Worm (Caenorhabditis elegans): ENCODE data around the gene F58H1.3.

The F58H1.3 gene

DNA sequence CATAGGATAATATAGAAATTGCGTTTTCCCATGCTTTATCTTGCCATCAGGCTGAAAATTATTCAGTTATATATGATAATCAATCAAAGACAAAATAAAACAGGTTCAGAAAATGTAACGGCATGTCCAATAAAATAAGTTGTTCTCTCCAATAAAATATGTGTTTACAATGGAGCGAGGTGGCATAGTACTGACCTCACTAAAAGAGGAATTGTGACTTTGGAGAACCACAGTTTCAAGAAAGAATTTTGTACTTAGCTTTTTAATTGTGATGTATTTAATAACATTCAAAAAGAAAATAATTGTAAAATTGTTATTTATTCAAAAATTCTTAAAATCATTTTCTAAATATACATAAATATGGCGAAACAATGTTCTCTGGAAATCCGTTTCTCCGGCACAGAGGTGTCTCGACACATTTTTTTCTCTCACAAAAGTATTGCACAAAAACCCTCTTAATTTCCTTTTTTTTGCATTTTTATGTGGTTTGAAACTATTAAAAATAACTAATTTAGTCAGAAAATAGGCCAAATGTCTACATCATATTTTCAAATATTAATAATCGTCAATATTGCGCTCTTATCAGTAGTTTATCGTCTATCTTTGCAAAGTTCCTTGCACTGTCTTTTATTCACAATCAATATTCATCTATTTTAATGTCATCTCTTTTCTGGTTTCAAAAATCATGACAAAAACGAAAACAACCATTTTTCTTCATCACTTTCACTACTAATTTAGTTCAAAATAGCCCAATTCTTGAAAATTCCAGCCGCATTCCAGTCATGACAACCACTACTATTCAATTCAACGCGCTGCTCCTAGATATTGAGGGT lies at the start of gene F58H1.3, which contains the start of gene aman-2:
Gene F58H1.3 (plus strand): TSS at position 783 of the 833 bp plus-strand sequence.
Gene aman-2 (minus strand): TSS at position 51 of the 833 bp plus-strand sequence.
- TF ChIP-seq unc-55 (GFP tag; optimal IDR thresholded peaks at IDR 0.05) (peak; percentile 66), ceh-82 (tag; optimal IDR thresholded peaks at IDR 0.05) (no peak), skn-1 (tag; optimal IDR thresholded peaks at IDR 0.05) (no peak), ZK546.5 (tag; optimal IDR thresholded peaks at IDR 0.05) (no peak), lin-11 (tag; optimal IDR thresholded peaks at IDR 0.05) (no peak), elt-1 (tag; optimal IDR thresholded peaks at IDR 0.05) (no peak), gmeb-1 (tag; optimal IDR thresholded peaks at IDR 0.05) (no peak), R02D3.7 (tag; optimal IDR thresholded peaks at IDR 0.05) (no peak), blmp-1 (tag; optimal IDR thresholded peaks at IDR 0.05; ENCODE audit: insufficient read depth) (no peak), unc-62 (GFP tag; optimal IDR thresholded peaks at IDR 0.05) (no peak), nhr-21 (tag; optimal IDR thresholded peaks at IDR 0.05) (no peak), lin-13 (GFP tag; optimal IDR thresholded peaks at IDR 0.05) (peak; percentile 36), ztf-4 (tag; optimal IDR thresholded peaks at IDR 0.05) (no peak), zag-1 (tag; optimal IDR thresholded peaks at IDR 0.05) (no peak), nhr-25 (tag; optimal IDR thresholded peaks at IDR 0.05) (no peak), nhr-77 (tag; optimal IDR thresholded peaks at IDR 0.05) (no peak), fos-1 (tag; optimal IDR thresholded peaks at IDR 0.05) (peak; percentile 6), aly-2 (tag; optimal IDR thresholded peaks at IDR 0.05) (no peak), nhr-11 (tag; optimal IDR thresholded peaks at IDR 0.05) (no peak), mbf-1 (tag; optimal IDR thresholded peaks at IDR 0.05) (no peak), peb-1 (tag; optimal IDR thresholded peaks at IDR 0.05) (no peak), nhr-12 (tag; optimal IDR thresholded peaks at IDR 0.05) (no peak), lsy-2 (tag; optimal IDR thresholded peaks at IDR 0.05) (peak in 1 of 2 experiments; percentile 70), nhr-6 (tag; optimal IDR thresholded peaks at IDR 0.05) (no peak), sma-9 (GFP tag; optimal IDR thresholded peaks at IDR 0.05) (no peak), sma-9 (tag; optimal IDR thresholded peaks at IDR 0.05) (no peak), nhr-10 (tag; optimal IDR thresholded peaks at IDR 0.05) (no peak), sma-3 (GFP tag; optimal IDR thresholded peaks at IDR 0.05) (peak; percentile 60), Y55F3AM.14 (GFP tag; optimal IDR thresholded peaks at IDR 0.05) (no peak), crh-2 (tag; optimal IDR thresholded peaks at IDR 0.05) (peak; percentile 26), nhr-237 (tag; optimal IDR thresholded peaks at IDR 0.05) (no peak), ztf-11 (tag; optimal IDR thresholded peaks at IDR 0.05) (no peak), C34F6.9 (tag; optimal IDR thresholded peaks at IDR 0.05) (peak; percentile 82), ceh-16 (tag; optimal IDR thresholded peaks at IDR 0.05) (no peak), mdl-1 (tag; optimal IDR thresholded peaks at IDR 0.05) (no peak), alr-1 (tag; optimal IDR thresholded peaks at IDR 0.05) (no peak), snpc-4 (tag; optimal IDR thresholded peaks at IDR 0.05) (peak; percentile 11), lin-39 (tag; optimal IDR thresholded peaks at IDR 0.05) (no peak), F13H6.1 (tag; optimal IDR thresholded peaks at IDR 0.05) (no peak), nhr-129 (tag; optimal IDR thresholded peaks at IDR 0.05) (peak; percentile 37), dmd-4 (tag; optimal IDR thresholded peaks at IDR 0.05) (no peak), elt-3 (tag; optimal IDR thresholded peaks at IDR 0.05) (no peak), unc-39 (tag; optimal IDR thresholded peaks at IDR 0.05) (no peak), egl-27 (tag; optimal IDR thresholded peaks at IDR 0.05) (no peak), ama-1 (optimal IDR thresholded peaks at IDR 0.05) (no peak), sem-4 (tag; optimal IDR thresholded peaks at IDR 0.05) (no peak), nhr-23 (tag; optimal IDR thresholded peaks at IDR 0.05) (no peak), mab-5 (tag; optimal IDR thresholded peaks at IDR 0.05) (no peak), ztf-1 (GFP tag; conservative IDR thresholded peaks at IDR 0.05) (no peak)

Measured in whole organism, L2 larva.